Fruit fly (Drosophila melanogaster) whole organism, embryonic: ENCODE data around the gene CG12947.

Experiments used
- Antp ChIP-seq: fragments of 200-800 bp; sonication (Bioruptor generic); optimal IDR thresholded peaks from 3 replicates; lab custom pipeline; 2016; ENCODE audit warnings: missing biosample characterization, missing genetic modification characterization
- Asciz ChIP-seq: fragments of 200-800 bp; sonication (Bioruptor generic); optimal IDR thresholded peaks from 2 replicates; lab custom pipeline; 2017; ENCODE audit warnings: missing biosample characterization, mild to moderate bottlenecking, missing genetic modification characterization, missing genetic modification reagents
- Awh ChIP-seq: fragments of 200-800 bp; sonication (Bioruptor generic); IDR thresholded peaks from 2 replicates; pipeline ENCODE4, ENCODE4 v1.3.6; 2022; ENCODE audit warnings: missing biosample characterization, missing genetic modification characterization
- CG1024 ChIP-seq: fragments of 200-800 bp; sonication (Bioruptor generic); IDR thresholded peaks from 2 replicates; pipeline ENCODE4 v1.3.6; 2022; ENCODE audit warnings: missing biosample characterization, missing genetic modification characterization
- CG10959 ChIP-seq: fragments of 200-800 bp; sonication (Bioruptor generic); IDR thresholded peaks from 2 replicates; pipeline ENCODE4 v1.3.6; 2022; ENCODE audit warnings: missing biosample characterization, missing genetic modification characterization
- CG12155 ChIP-seq: fragments of 200-800 bp; sonication (Bioruptor generic); optimal IDR thresholded peaks from 3 replicates; lab custom pipeline; 2016; ENCODE audit warnings: missing biosample characterization, missing genetic modification characterization
- CG15479 ChIP-seq: fragments of 200-800 bp; sonication (Bioruptor generic); optimal IDR thresholded peaks from 3 replicates; lab custom pipeline; 2019; ENCODE audit warnings: missing biosample characterization, mild to moderate bottlenecking, missing genetic modification characterization, moderate library complexity
- CG16779 ChIP-seq: fragments of 200-800 bp; sonication (Bioruptor generic); IDR thresholded peaks from 2 replicates; pipeline ENCODE4 v1.3.6; 2022; ENCODE audit warnings: missing biosample characterization, missing genetic modification characterization
- CG17612 ChIP-seq: fragments of 200-800 bp; sonication (Bioruptor generic); IDR thresholded peaks from 2 replicates; pipeline ENCODE4 v1.3.6; 2022; ENCODE audit warnings: missing biosample characterization, missing genetic modification characterization
- CG17802 ChIP-seq: fragments of 200-800 bp; sonication (Bioruptor generic); optimal IDR thresholded peaks from 2 replicates; lab custom pipeline; 2018; ENCODE audit warnings: missing biosample characterization, mild to moderate bottlenecking, missing genetic modification characterization, moderate library complexity
- CG17829 ChIP-seq: fragments of 200-800 bp; optimal IDR thresholded peaks from 2 replicates; lab custom pipeline; 2019; ENCODE audit warnings: missing biosample characterization, mild to moderate bottlenecking, missing genetic modification characterization, moderate library complexity
- CG18619 ChIP-seq: fragments of 200-800 bp; sonication (Bioruptor generic); optimal IDR thresholded peaks from 3 replicates; lab custom pipeline; 2017; ENCODE audit warnings: missing biosample characterization, mild to moderate bottlenecking, missing genetic modification characterization
- CG2875 ChIP-seq: fragments of 200-800 bp; sonication (Bioruptor generic); optimal IDR thresholded peaks from 2 replicates; lab custom pipeline; 2017; ENCODE audit warnings: missing biosample characterization, mild to moderate bottlenecking, missing genetic modification characterization, missing genetic modification reagents
- CG2889 ChIP-seq: fragments of 200-800 bp; sonication (Bioruptor generic); IDR thresholded peaks from 3 replicates; pipeline ENCODE4 v1.3.6; 2022; ENCODE audit warnings: missing biosample characterization, missing genetic modification characterization
- CG31388 ChIP-seq: fragments of 200-800 bp; sonication (Bioruptor generic); optimal IDR thresholded peaks from 2 replicates; lab custom pipeline; 2016; ENCODE audit warnings: missing biosample characterization, missing genetic modification characterization
- CG34376 ChIP-seq: fragments of 200-800 bp; sonication (Bioruptor generic); optimal IDR thresholded peaks from 2 replicates; lab custom pipeline; 2018; ENCODE audit warnings: missing biosample characterization, mild to moderate bottlenecking, missing genetic modification characterization
- CG34422 ChIP-seq: fragments of 200-800 bp; sonication (Bioruptor generic); IDR thresholded peaks from 3 replicates; pipeline ENCODE4 v1.3.6; 2022; ENCODE audit warnings: missing biosample characterization, missing genetic modification characterization
- CG5180 ChIP-seq: fragments of 200-800 bp; sonication (Bioruptor generic); optimal IDR thresholded peaks from 3 replicates; lab custom pipeline; 2017; ENCODE audit warnings: missing biosample characterization, missing genetic modification characterization, mild to moderate bottlenecking, moderate library complexity, missing genetic modification reagents
- CG7745 ChIP-seq: fragments of 200-800 bp; sonication (Bioruptor generic); optimal IDR thresholded peaks from 2 replicates; lab custom pipeline; 2018; ENCODE audit warnings: missing biosample characterization, mild to moderate bottlenecking, missing genetic modification characterization, moderate library complexity
- CG9215 ChIP-seq: fragments of 200-800 bp; sonication (Bioruptor generic); IDR thresholded peaks from 2 replicates; pipeline ENCODE4 v1.3.6; 2022; ENCODE audit warnings: missing biosample characterization, missing genetic modification characterization
- Camta ChIP-seq: fragments of 200-800 bp; sonication (Bioruptor generic); optimal IDR thresholded peaks from 2 replicates; lab custom pipeline; 2016; ENCODE audit warnings: missing biosample characterization, missing genetic modification characterization
- Dek ChIP-seq: fragments of 200-800 bp; sonication (Bioruptor generic); optimal IDR thresholded peaks from 3 replicates; lab custom pipeline; 2019; ENCODE audit warnings: missing biosample characterization, mild to moderate bottlenecking, missing genetic modification characterization, moderate library complexity
- Dp ChIP-seq: fragments of 200-800 bp; sonication (Bioruptor generic); optimal IDR thresholded peaks from 2 replicates; lab custom pipeline; 2018; ENCODE audit warnings: missing biosample characterization, mild to moderate bottlenecking, missing genetic modification characterization, moderate library complexity
- Eip74EF ChIP-seq, 2 experiments: fragments of 200-800 bp in 1 of 2; fragments of >200 bp in 1 of 2; sonication (Bioruptor generic) in 1 of 2; optimal IDR thresholded peaks; 2 replicates each; lab custom pipeline; 2017 to 2019; ENCODE audit warnings: missing biosample characterization in 2 of 2, missing genetic modification characterization in 2 of 2, mild to moderate bottlenecking in 1 of 2, moderate library complexity in 1 of 2
- Hr39 ChIP-seq: fragments of >200 bp; optimal IDR thresholded peaks from 2 replicates; lab custom pipeline; 2017
- MESR4 ChIP-seq: fragments of 200-800 bp; sonication (Bioruptor generic); optimal IDR thresholded peaks from 2 replicates; lab custom pipeline; 2018; ENCODE audit warnings: missing biosample characterization, mild to moderate bottlenecking, missing genetic modification characterization, moderate library complexity
- Pdp1 ChIP-seq, 2 experiments: fragments of 200-800 bp; sonication (Bioruptor generic); optimal IDR thresholded peaks; 3 replicates each; lab custom pipeline; 2016; ENCODE audit warnings: missing biosample characterization in 2 of 2, missing genetic modification characterization in 2 of 2, mild to moderate bottlenecking in 1 of 2, moderate library complexity in 1 of 2
- Sry-β ChIP-seq: fragments of 200-800 bp; sonication (Bioruptor generic); optimal IDR thresholded peaks from 2 replicates; lab custom pipeline; 2018; ENCODE audit warnings: missing biosample characterization, mild to moderate bottlenecking, missing genetic modification characterization, moderate library complexity
- Xrp1 ChIP-seq: fragments of 200-800 bp; sonication (Bioruptor generic); IDR thresholded peaks from 2 replicates; pipeline ENCODE4 v1.3.6; 2022; ENCODE audit warnings: missing biosample characterization, missing genetic modification characterization
- ac ChIP-seq: fragments of 200-800 bp; sonication (Bioruptor generic); optimal IDR thresholded peaks from 3 replicates; lab custom pipeline; 2017; ENCODE audit warnings: missing biosample characterization, mild to moderate bottlenecking, missing genetic modification characterization
- aop ChIP-seq: fragments of 200-800 bp; sonication (Bioruptor generic); IDR thresholded peaks from 2 replicates; pipeline ENCODE4 v1.3.6; 2022; ENCODE audit warnings: missing biosample characterization, missing genetic modification characterization
- dm ChIP-seq: fragments of 200-800 bp; sonication (Bioruptor generic); optimal IDR thresholded peaks from 3 replicates; lab custom pipeline; 2016; ENCODE audit warnings: missing biosample characterization, missing genetic modification characterization
- dpn ChIP-seq, 2 experiments: fragments of 200-800 bp; sonication (Bioruptor generic); optimal IDR thresholded peaks; 3 replicates each; lab custom pipeline; 2016; ENCODE audit warnings: missing biosample characterization in 2 of 2, missing genetic modification characterization in 2 of 2
- emc ChIP-seq: fragments of 200-800 bp; sonication (Bioruptor generic); optimal IDR thresholded peaks from 2 replicates; lab custom pipeline; 2016; ENCODE audit warnings: missing biosample characterization, missing genetic modification characterization
- esg ChIP-seq: fragments of 200-800 bp; sonication (Bioruptor generic); conservative IDR thresholded peaks from 2 replicates; pipeline ENCODE4 v1.3.6; 2022; ENCODE audit warnings: missing biosample characterization, missing genetic modification characterization
- ham ChIP-seq: fragments of 200-800 bp; sonication (Bioruptor generic); IDR thresholded peaks from 2 replicates; pipeline ENCODE4 v1.3.6; 2022; ENCODE audit warnings: missing biosample characterization, missing genetic modification characterization
- hth ChIP-seq: fragments of >200 bp; optimal IDR thresholded peaks from 2 replicates; lab custom pipeline; 2017; ENCODE audit warnings: inconsistent platforms
- ind ChIP-seq: fragments of 200-800 bp; sonication (Bioruptor generic); optimal IDR thresholded peaks from 3 replicates; lab custom pipeline; 2016; ENCODE audit warnings: missing biosample characterization, missing genetic modification characterization
- jumu ChIP-seq: fragments of 200-800 bp; sonication (Bioruptor generic); optimal IDR thresholded peaks from 3 replicates; lab custom pipeline; 2016; ENCODE audit warnings: missing biosample characterization, missing genetic modification characterization
- klu ChIP-seq: fragments of 200-800 bp; sonication (Bioruptor generic); IDR thresholded peaks from 2 replicates; pipeline ENCODE4 v1.3.6; 2022; ENCODE audit warnings: missing biosample characterization, missing genetic modification characterization
- nerfin-2 ChIP-seq: fragments of 200-800 bp; sonication (Bioruptor generic); IDR thresholded peaks from 2 replicates; pipeline ENCODE4 v1.3.6; 2022; ENCODE audit warnings: missing biosample characterization, missing genetic modification characterization; ENCODE audit not compliant: partially characterized antibody
- ranshi ChIP-seq: fragments of 200-800 bp; sonication (Bioruptor generic); IDR thresholded peaks from 2 replicates; pipeline ENCODE4 v1.3.6; 2022; ENCODE audit warnings: missing biosample characterization, missing genetic modification characterization
- repo ChIP-seq: fragments of 200-800 bp; sonication (Bioruptor generic); optimal IDR thresholded peaks from 2 replicates; lab custom pipeline; 2016; ENCODE audit warnings: missing biosample characterization, missing genetic modification characterization
- row ChIP-seq: fragments of 200-800 bp; sonication (Bioruptor generic); IDR thresholded peaks from 3 replicates; pipeline ENCODE4 v1.3.6; 2022; ENCODE audit warnings: missing biosample characterization, missing genetic modification characterization
- sc ChIP-seq, 3 experiments: fragments of >200 bp in 2 of 3; fragments of 200-800 bp in 1 of 3; sonication (Bioruptor generic) in 1 of 3; optimal IDR thresholded peaks; 2 replicates in 2 of 3; 3 replicates in 1 of 3; lab custom pipeline; 2017; ENCODE audit warnings: mild to moderate bottlenecking in 1 of 3, missing biosample characterization in 1 of 3, missing genetic modification characterization in 1 of 3, missing genetic modification reagents in 1 of 3
- slp2 ChIP-seq: fragments of 200-800 bp; sonication (Bioruptor generic); optimal IDR thresholded peaks from 2 replicates; lab custom pipeline; 2016; ENCODE audit warnings: missing biosample characterization, missing genetic modification characterization
- sr ChIP-seq: fragments of 200-800 bp; sonication (Bioruptor generic); IDR thresholded peaks from 3 replicates; pipeline ENCODE4 v1.3.6; 2022; ENCODE audit warnings: missing biosample characterization, missing genetic modification characterization
- yki ChIP-seq: fragments of >200 bp; optimal IDR thresholded peaks from 3 replicates; lab custom pipeline; 2018
- z ChIP-seq: fragments of 200-800 bp; sonication (Bioruptor generic); IDR thresholded peaks from 3 replicates; pipeline ENCODE4 v1.3.6; 2022; ENCODE audit warnings: missing biosample characterization, missing genetic modification characterization

CG12947 gene

dm6 chr3R:9767620-9768592 lies 12.0 kb upstream of the CG12947 start, which contains the start of gene Naa80 (continued):
- TF ChIP-seq ham (GFP tag; lab: Robert Waterston, UW) (no peak), sr (GFP tag; lab: Robert Waterston, UW) (no peak), sc (optimal IDR thresholded peaks at IDR 0.05; lab: Kevin White, UChicago) (no peak), sc (GFP tag; optimal IDR thresholded peaks at IDR 0.05; lab: Kevin White, UChicago) (no peak), CG9215 (GFP tag; lab: Robert Waterston, UW) (peak; percentile 30; the same call in 1 of the 2 replicates), CG31388 (GFP tag; lab: Kevin White, UChicago) (no peak), klu (no peak), Camta (peak; percentile 35), Awh (no peak), CG17802 (tag; lab: Kevin White, UChicago) (peak; percentile 33), CG15479 (no peak), Xrp1 (GFP tag; lab: Robert Waterston, UW) (peak; percentile 59; the same call in 1 of the 2 replicates), Eip74EF (GFP tag; optimal IDR thresholded peaks at IDR 0.05; lab: Kevin White, UChicago) (no peak), CG18619 (GFP tag; lab: Kevin White, UChicago) (peak; percentile 54), dpn (GFP tag; optimal IDR thresholded peaks at IDR 0.05; lab: Kevin White, UChicago) (peak; percentile 77), ranshi (GFP tag; lab: Robert Waterston, UW) (peak; percentile 54; the same call in 1 of the 2 replicates), aop (GFP tag; lab: Robert Waterston, UW) (no peak), row (GFP tag; lab: Robert Waterston, UW) (peak; percentile 48; the same call in 2 of the 3 replicates), hth (no peak), Pdp1 (GFP tag; optimal IDR thresholded peaks at IDR 0.05; lab: Kevin White, UChicago) (peak; percentile 54 to 73), ac (GFP tag; lab: Kevin White, UChicago) (no peak), repo (GFP tag; lab: Kevin White, UChicago) (peak; percentile 57), z (GFP tag; lab: Robert Waterston, UW) (no peak), Dp (peak; percentile 83), CG1024 (peak; percentile 48; the same call in 1 of the 2 replicates), CG34422 (peak; percentile 80), MESR4 (peak; percentile 81), CG17612 (GFP tag; lab: Robert Waterston, UW) (no peak), CG5180 (GFP tag; lab: Kevin White, UChicago) (no peak), CG2875 (GFP tag; lab: Kevin White, UChicago) (no peak), CG7745 (tag; lab: Kevin White, UChicago) (no peak), Antp (GFP tag; lab: Kevin White, UChicago) (peak; percentile 89), esg (GFP tag; lab: Robert Waterston, UW) (no peak), CG16779 (GFP tag; lab: Robert Waterston, UW) (peak; percentile 73; the same call in 1 of the 2 replicates), Asciz (GFP tag; lab: Kevin White, UChicago) (no peak), CG10959 (GFP tag; lab: Robert Waterston, UW) (no peak), slp2 (GFP tag; lab: Kevin White, UChicago) (peak; percentile 6), Sry-β (GFP tag; lab: Kevin White, UChicago) (no peak), CG34376 (peak; percentile 50), jumu (GFP tag; lab: Kevin White, UChicago) (peak; percentile 89), emc (GFP tag; lab: Kevin White, UChicago) (peak; percentile 32), Dek (tag; lab: Kevin White, UChicago) (peak; percentile 34), nerfin-2 (GFP tag; lab: Robert Waterston, UW) (peak; percentile 47; the same call in 1 of the 2 replicates), ind (peak; percentile 72), dm (GFP tag; lab: Kevin White, UChicago) (peak; percentile 67), CG12155 (peak; percentile 74), yki (no peak), CG2889 (0 out of 3 replicates have a peak, but pooled peaks have one; percentile 10), CG17829 (tag; lab: Kevin White, UChicago) (peak; percentile 58), Hr39 (lab: Kevin White, UChicago) (no peak)
